Fruit fly (Drosophila melanogaster) whole organism, embryonic: ENCODE data around the gene Pcd.

Experiments
- Adf1 ChIP-seq: fragments of 200-800 bp; sonication (Bioruptor generic); IDR thresholded peaks from 2 replicates; pipeline ENCODE4 v1.3.6; 2022; ENCODE audit warnings: missing biosample characterization, missing genetic modification characterization
- Atf6 ChIP-seq: fragments of 200-800 bp; sonication (Bioruptor generic); IDR thresholded peaks from 2 replicates; pipeline ENCODE4 v1.3.6; 2022; ENCODE audit warnings: missing biosample characterization, missing genetic modification characterization
- Bteb2 ChIP-seq: fragments of 200-800 bp; sonication (Bioruptor generic); optimal IDR thresholded peaks from 2 replicates; lab custom pipeline; 2016; ENCODE audit warnings: missing biosample characterization, missing genetic modification characterization
- CG10147 ChIP-seq: fragments of 200-800 bp; sonication (Bioruptor generic); optimal IDR thresholded peaks from 2 replicates; lab custom pipeline; 2019; ENCODE audit warnings: missing biosample characterization, mild to moderate bottlenecking, missing genetic modification characterization, moderate library complexity
- CG13424 ChIP-seq: fragments of 200-800 bp; sonication (Bioruptor generic); optimal IDR thresholded peaks from 2 replicates; lab custom pipeline; 2019; ENCODE audit warnings: missing biosample characterization, mild to moderate bottlenecking, missing genetic modification characterization, moderate library complexity
- CG13775 ChIP-seq: fragments of 200-800 bp; sonication (Bioruptor generic); optimal IDR thresholded peaks from 3 replicates; lab custom pipeline; 2017; ENCODE audit warnings: missing biosample characterization, mild to moderate bottlenecking, missing genetic modification characterization
- CG15479 ChIP-seq: fragments of 200-800 bp; sonication (Bioruptor generic); optimal IDR thresholded peaks from 3 replicates; lab custom pipeline; 2019; ENCODE audit warnings: missing biosample characterization, mild to moderate bottlenecking, missing genetic modification characterization, moderate library complexity
- CG17912 ChIP-seq: fragments of 200-800 bp; sonication (Bioruptor generic); optimal IDR thresholded peaks from 2 replicates; lab custom pipeline; 2018; ENCODE audit warnings: missing biosample characterization, mild to moderate bottlenecking, missing genetic modification characterization
- CG32767 ChIP-seq: fragments of 200-800 bp; sonication (Bioruptor generic); IDR thresholded peaks from 2 replicates; pipeline ENCODE4 v1.3.6; 2022; ENCODE audit warnings: missing biosample characterization, missing genetic modification characterization
- CG34224 ChIP-seq: fragments of 200-800 bp; sonication (Bioruptor generic); IDR thresholded peaks from 3 replicates; pipeline ENCODE4 v1.3.6; 2022; ENCODE audit warnings: missing biosample characterization, missing genetic modification characterization; ENCODE audit not compliant: partially characterized antibody
- CG4617 ChIP-seq: fragments of 200-800 bp; sonication (Bioruptor generic); optimal IDR thresholded peaks from 3 replicates; lab custom pipeline; 2016; ENCODE audit warnings: missing biosample characterization, missing genetic modification characterization, borderline replicate concordance
- CG6791 ChIP-seq: fragments of 200-800 bp; sonication (Bioruptor generic); IDR thresholded peaks from 3 replicates; pipeline ENCODE4 v1.3.6; 2022; ENCODE audit warnings: missing biosample characterization, missing genetic modification characterization; ENCODE audit not compliant: partially characterized antibody
- CG7372 ChIP-seq: fragments of 200-800 bp; sonication (Bioruptor generic); IDR thresholded peaks from 2 replicates; pipeline ENCODE4 v1.3.6; 2022; ENCODE audit warnings: missing biosample characterization, missing genetic modification characterization
- CG8944 ChIP-seq: fragments of 200-800 bp; sonication (Bioruptor generic); optimal IDR thresholded peaks from 3 replicates; lab custom pipeline; 2016; ENCODE audit warnings: missing biosample characterization, missing genetic modification characterization
- CG9727 ChIP-seq: fragments of 200-800 bp; sonication (Bioruptor generic); optimal IDR thresholded peaks from 3 replicates; lab custom pipeline; 2017; ENCODE audit warnings: missing biosample characterization, mild to moderate bottlenecking, missing genetic modification characterization
- D ChIP-seq, 2 experiments: fragments of 200-800 bp in 1 of 2; fragments of >200 bp in 1 of 2; sonication (Bioruptor generic) in 1 of 2; optimal IDR thresholded peaks; 2 replicates in 1 of 2; 3 replicates in 1 of 2; lab custom pipeline; 2017; ENCODE audit warnings: mild to moderate bottlenecking in 1 of 2, missing biosample characterization in 1 of 2, missing genetic modification characterization in 1 of 2, missing genetic modification reagents in 1 of 2
- Deaf1 ChIP-seq: fragments of 200-800 bp; optimal IDR thresholded peaks from 3 replicates; lab custom pipeline; 2019; ENCODE audit warnings: missing biosample characterization, mild to moderate bottlenecking, missing genetic modification characterization, moderate library complexity
- Dll ChIP-seq: fragments of 200-800 bp; sonication (Bioruptor generic); IDR thresholded peaks from 4 replicates; pipeline ENCODE4 v1.3.6; 2022; ENCODE audit warnings: missing biosample characterization, missing genetic modification characterization; ENCODE audit not compliant: partially characterized antibody
- H2.0 ChIP-seq: fragments of 200-800 bp; sonication (Bioruptor generic); IDR thresholded peaks from 2 replicates; pipeline ENCODE4 v1.3.6; 2022; ENCODE audit warnings: missing biosample characterization, missing genetic modification characterization
- Hmr ChIP-seq: fragments of 200-800 bp; sonication (Bioruptor generic); optimal IDR thresholded peaks from 3 replicates; lab custom pipeline; 2017; ENCODE audit warnings: mild to moderate bottlenecking, missing biosample characterization, missing genetic modification reagents, missing genetic modification characterization
- MTF-1 ChIP-seq: fragments of 200-800 bp; sonication (Bioruptor generic); optimal IDR thresholded peaks from 2 replicates; lab custom pipeline; 2018; ENCODE audit warnings: missing biosample characterization, mild to moderate bottlenecking, missing genetic modification characterization, borderline replicate concordance
- Med ChIP-seq: fragments of 200-800 bp; sonication (Bioruptor generic); peaks from one replicate; lab custom pipeline; 2016; ENCODE audit warnings: missing biosample characterization, missing genetic modification characterization, mild to moderate bottlenecking, inconsistent platforms, moderate library complexity
- Nf-YB ChIP-seq: fragments of 200-800 bp; sonication (Bioruptor generic); optimal IDR thresholded peaks from 3 replicates; lab custom pipeline; 2019; ENCODE audit warnings: missing biosample characterization, mild to moderate bottlenecking, missing genetic modification characterization, moderate library complexity
- Nf-YC ChIP-seq: fragments of 200-800 bp; optimal IDR thresholded peaks from 3 replicates; lab custom pipeline; 2019; ENCODE audit warnings: missing biosample characterization, mild to moderate bottlenecking, missing genetic modification characterization, moderate library complexity
- Oaz ChIP-seq: fragments of 200-800 bp; sonication (Bioruptor generic); IDR thresholded peaks from 2 replicates; pipeline ENCODE4 v1.3.6; 2022; ENCODE audit warnings: missing biosample characterization, missing genetic modification characterization
- Sox100B ChIP-seq: fragments of 200-800 bp; sonication (Bioruptor generic); optimal IDR thresholded peaks from 3 replicates; lab custom pipeline; 2018; ENCODE audit warnings: missing biosample characterization, mild to moderate bottlenecking, missing genetic modification characterization
- Taf1 ChIP-seq: fragments of 200-800 bp; sonication (Bioruptor generic); IDR thresholded peaks from 2 replicates; pipeline ENCODE4 v1.3.6; 2022; ENCODE audit warnings: missing biosample characterization, missing genetic modification characterization
- Trl ChIP-seq, 3 experiments: fragments of >200 bp in 2 of 3; fragments of 200-800 bp in 1 of 3; sonication (Bioruptor generic) in 1 of 3; optimal IDR thresholded peaks; 2 replicates in 1 of 3; 3 replicates in 2 of 3; lab custom pipeline; 2016 to 2017; ENCODE audit warnings: missing biosample characterization in 1 of 3, missing genetic modification characterization in 1 of 3
- al ChIP-seq: fragments of 200-800 bp; sonication (Bioruptor generic); IDR thresholded peaks from 2 replicates; pipeline ENCODE4 v1.3.6; 2022; ENCODE audit warnings: missing biosample characterization, missing genetic modification characterization
- ash1 ChIP-seq: fragments of 200-800 bp; sonication (Bioruptor generic); optimal IDR thresholded peaks from 2 replicates; lab custom pipeline; 2018; ENCODE audit warnings: missing biosample characterization, mild to moderate bottlenecking, missing genetic modification characterization
- cg ChIP-seq: fragments of 200-800 bp; sonication (Bioruptor generic); optimal IDR thresholded peaks from 3 replicates; lab custom pipeline; 2019; ENCODE audit warnings: missing biosample characterization, mild to moderate bottlenecking, missing genetic modification characterization, moderate library complexity
- chinmo ChIP-seq: fragments of 200-800 bp; sonication (Bioruptor generic); IDR thresholded peaks from 4 replicates; pipeline ENCODE4 v1.3.6; 2022; ENCODE audit warnings: missing biosample characterization, missing genetic modification characterization; ENCODE audit not compliant: partially characterized antibody
- dan ChIP-seq: fragments of 200-800 bp; sonication (Bioruptor generic); IDR thresholded peaks from 2 replicates; pipeline ENCODE4 v1.3.6; 2022; ENCODE audit warnings: missing biosample characterization, missing genetic modification characterization
- dmrt11E ChIP-seq: fragments of 200-800 bp; sonication (Bioruptor generic); optimal IDR thresholded peaks from 3 replicates; lab custom pipeline; 2018; ENCODE audit warnings: missing biosample characterization, mild to moderate bottlenecking, missing genetic modification characterization, moderate library complexity
- dmrt99B ChIP-seq: fragments of 200-800 bp; sonication (Bioruptor generic); optimal IDR thresholded peaks from 2 replicates; lab custom pipeline; 2018; ENCODE audit warnings: missing biosample characterization, mild to moderate bottlenecking, missing genetic modification characterization, moderate library complexity
- grau ChIP-seq: fragments of 200-800 bp; optimal IDR thresholded peaks from 3 replicates; lab custom pipeline; 2019; ENCODE audit warnings: missing biosample characterization, mild to moderate bottlenecking, missing genetic modification characterization, moderate library complexity
- lbe ChIP-seq: fragments of 200-800 bp; sonication (Bioruptor generic); optimal IDR thresholded peaks from 2 replicates; lab custom pipeline; 2016; ENCODE audit warnings: missing biosample characterization, mild to moderate bottlenecking, missing genetic modification characterization
- salm ChIP-seq: fragments of 200-800 bp; sonication (Bioruptor generic); optimal IDR thresholded peaks from 2 replicates; lab custom pipeline; 2018; ENCODE audit warnings: missing biosample characterization, mild to moderate bottlenecking, missing genetic modification characterization
- seq ChIP-seq: fragments of 200-800 bp; sonication (Bioruptor generic); IDR thresholded peaks from 2 replicates; pipeline ENCODE4 v1.3.6; 2022; ENCODE audit warnings: missing biosample characterization, missing genetic modification characterization

Gene Pcd

DNA sequence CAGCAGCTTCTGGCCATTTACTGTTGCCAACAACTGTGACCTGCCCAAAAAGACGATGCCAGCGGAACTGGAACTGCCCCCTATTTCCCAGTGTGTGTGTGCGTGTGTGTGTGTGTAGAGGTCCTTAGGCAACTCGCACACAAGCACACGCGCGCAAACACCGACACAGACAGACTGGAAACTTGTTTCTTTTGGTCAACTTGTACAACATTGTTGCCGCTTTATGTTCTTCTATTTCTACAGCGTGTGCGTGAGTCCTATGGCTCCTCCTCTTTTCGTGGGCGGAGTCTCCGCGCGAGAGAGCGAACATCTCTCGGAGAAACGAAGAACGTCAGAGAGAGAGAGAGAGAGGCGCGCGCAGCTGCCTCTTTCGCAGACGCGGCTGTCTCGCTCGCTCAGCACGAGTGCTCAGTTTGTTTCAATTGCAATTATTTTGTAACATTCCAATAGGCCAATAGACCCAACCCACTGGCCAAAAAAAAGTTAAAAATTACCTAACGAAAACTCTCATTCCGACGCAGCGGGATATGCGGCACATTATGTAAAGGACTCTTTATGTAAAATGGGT is 31.9 kb upstream of the Pcd start (continued):
- TF ChIP-seq CG4617 (no peak), CG13775 (GFP tag; lab: Kevin White, UChicago) (no peak), seq (GFP tag; lab: Robert Waterston, UW) (peak; percentile 59; the same call in 1 of the 2 replicates), CG8944 (no peak), CG13424 (no peak)

DNA sequence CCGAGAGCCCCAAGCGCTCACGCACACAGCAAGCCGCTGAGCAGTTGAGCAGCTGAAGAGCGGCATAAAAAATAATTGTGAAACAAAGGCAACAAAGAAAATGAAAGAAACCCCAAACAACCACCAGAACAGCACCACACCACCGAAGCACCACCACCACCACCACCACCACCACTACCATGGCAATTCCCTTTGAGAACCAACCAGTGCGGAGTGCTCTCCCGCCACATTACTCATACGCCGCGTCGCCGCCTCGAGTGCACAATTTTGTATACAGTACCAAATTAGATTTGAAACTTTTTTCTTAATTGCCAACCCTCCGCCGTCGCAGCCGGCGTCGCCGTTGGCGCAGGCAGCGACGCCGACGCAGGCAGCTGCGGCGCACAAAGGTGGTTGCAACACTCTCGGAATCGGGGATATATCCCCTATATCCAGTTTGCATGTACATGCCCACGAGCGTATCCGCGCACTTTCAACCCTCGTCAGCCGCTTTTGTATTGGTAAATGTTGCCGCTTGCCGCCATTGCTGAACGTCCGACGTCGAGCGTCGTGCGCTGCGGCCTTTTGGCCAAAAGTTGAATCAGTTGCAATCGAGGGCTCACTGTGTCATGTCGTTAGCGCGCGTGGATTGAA is 30.8 kb upstream of the Pcd start, which contains the start of gene dmrt99B:
Gene dmrt99B (plus strand): TSS at position 583 of the 633 bp plus-strand sequence.
- TF ChIP-seq cg, result peak; percentile 81
- TF ChIP-seq Dll, result peak; percentile 38; the same call in 1 of the 4 replicates
- TF ChIP-seq CG6791 (GFP tag; lab: Robert Waterston, UW), result 0 out of 3 replicates have a peak, but pooled peaks have one; percentile 6
- peak; percentile 57 for TF ChIP-seq dmrt99B
- TF ChIP-seq Deaf1 (tag; lab: Kevin White, UChicago), result peak; percentile 10
- peak; percentile 74 for TF ChIP-seq CG7372
- peak in 1 of 2 experiments; percentile 24 for TF ChIP-seq Trl (optimal IDR thresholded peaks at IDR 0.05; lab: Kevin White, UChicago)
- TF ChIP-seq Trl (GFP tag; optimal IDR thresholded peaks at IDR 0.05; lab: Kevin White, UChicago), result no peak
- TF ChIP-seq Nf-YB, result peak; percentile 96
- TF ChIP-seq Hmr (GFP tag; lab: Kevin White, UChicago), result no peak
- peak; percentile 6 for TF ChIP-seq grau (tag; lab: Kevin White, UChicago)
- TF ChIP-seq D (optimal IDR thresholded peaks at IDR 0.05; lab: Kevin White, UChicago), result no peak
- no peak for TF ChIP-seq D (GFP tag; optimal IDR thresholded peaks at IDR 0.05; lab: Kevin White, UChicago)
- TF ChIP-seq Med, result peak; percentile 5
- 0 out of 4 replicates have a peak, but pooled peaks have one; percentile 17 for TF ChIP-seq chinmo (GFP tag; lab: Robert Waterston, UW)
- no peak for TF ChIP-seq Atf6 (GFP tag; lab: Robert Waterston, UW)
- peak; percentile 84; the same call in 1 of the 2 replicates for TF ChIP-seq seq (GFP tag; lab: Robert Waterston, UW)
- TF ChIP-seq CG34224 (GFP tag; lab: Robert Waterston, UW), result 0 out of 3 replicates have a peak, but pooled peaks have one; percentile 22
- peak; percentile 10 for TF ChIP-seq CG15479 (GFP tag; lab: Kevin White, UChicago)
- TF ChIP-seq Adf1, result peak; percentile 91
- no peak for TF ChIP-seq Sox100B (GFP tag; lab: Kevin White, UChicago)
- 0 out of 2 replicates have a peak, but pooled peaks have one; percentile 15 for TF ChIP-seq CG32767 (GFP tag; lab: Robert Waterston, UW)
- TF ChIP-seq dan (GFP tag; lab: Robert Waterston, UW), result no peak
- TF ChIP-seq Nf-YC (tag; lab: Kevin White, UChicago), result peak; percentile 96

DNA sequence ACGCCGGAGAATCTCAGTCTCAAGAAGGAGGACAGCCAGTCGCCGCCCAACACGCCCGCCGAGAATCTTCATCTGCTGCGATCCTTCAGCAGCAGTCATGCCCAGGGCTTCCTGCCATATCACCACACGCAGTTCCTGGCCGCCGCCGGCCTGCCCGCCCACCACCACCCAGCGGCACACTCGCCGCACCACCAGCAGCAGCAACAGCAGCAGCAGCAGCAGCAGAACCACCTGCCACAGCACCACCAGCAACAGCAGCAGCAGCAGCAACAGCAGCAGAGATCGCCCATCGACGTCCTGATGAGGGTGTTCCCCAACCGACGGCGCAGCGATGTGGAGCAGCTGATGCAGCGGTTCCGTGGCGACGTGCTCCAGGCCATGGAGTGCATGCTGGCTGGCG is 27.2 kb upstream of the Pcd start:
- TF ChIP-seq Med (no peak), CG10147 (GFP tag; lab: Kevin White, UChicago) (no peak), lbe (GFP tag; lab: Kevin White, UChicago) (no peak), salm (tag; lab: Kevin White, UChicago) (no peak), ash1 (GFP tag; lab: Kevin White, UChicago) (no peak), CG17912 (no peak), CG9727 (GFP tag; lab: Kevin White, UChicago) (no peak), Taf1 (GFP tag; lab: Robert Waterston, UW) (no peak), Bteb2 (GFP tag; lab: Kevin White, UChicago) (no peak), al (GFP tag; lab: Robert Waterston, UW) (no peak), dmrt11E (tag; lab: Kevin White, UChicago) (no peak), H2.0 (GFP tag; lab: Robert Waterston, UW) (no peak), Oaz (GFP tag; lab: Robert Waterston, UW) (no peak), MTF-1 (GFP tag; lab: Kevin White, UChicago) (no peak)
